Fruit fly (Drosophila melanogaster) whole organism, larva: ENCODE data around the gene Polr2F.

Source experiments
- noc ChIP-seq: fragments of 200-800 bp; sonication (Bioruptor generic); optimal IDR thresholded peaks from 3 replicates; lab custom pipeline; 2019; ENCODE audit warnings: missing biosample characterization, mild to moderate bottlenecking, missing genetic modification characterization, moderate library complexity

Polr2F gene

DNA sequence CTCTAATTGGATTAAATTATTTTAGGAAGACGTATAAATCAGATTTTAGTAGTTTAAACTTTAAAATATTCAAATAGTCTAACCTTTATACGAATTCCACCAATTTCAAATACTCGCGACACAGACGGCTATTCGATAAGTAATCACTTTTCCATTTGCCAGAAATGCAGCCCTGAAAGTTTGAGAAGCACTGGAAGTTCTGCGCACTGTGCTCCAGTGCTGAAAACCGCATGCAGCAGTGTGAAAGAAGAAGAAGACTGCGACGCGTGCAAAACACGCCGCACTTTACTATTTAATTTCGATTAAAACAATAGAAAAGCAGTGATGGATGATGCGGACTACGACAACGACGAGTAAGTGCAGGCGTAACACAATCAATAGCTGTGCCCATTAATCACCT is at the start of gene Polr2F:
Gene Polr2F (plus strand): TSS at position 233 of the 400 bp plus-strand sequence.
- TF ChIP-seq noc (tag; lab: Kevin White, UChicago) = peak; percentile 51

DNA sequence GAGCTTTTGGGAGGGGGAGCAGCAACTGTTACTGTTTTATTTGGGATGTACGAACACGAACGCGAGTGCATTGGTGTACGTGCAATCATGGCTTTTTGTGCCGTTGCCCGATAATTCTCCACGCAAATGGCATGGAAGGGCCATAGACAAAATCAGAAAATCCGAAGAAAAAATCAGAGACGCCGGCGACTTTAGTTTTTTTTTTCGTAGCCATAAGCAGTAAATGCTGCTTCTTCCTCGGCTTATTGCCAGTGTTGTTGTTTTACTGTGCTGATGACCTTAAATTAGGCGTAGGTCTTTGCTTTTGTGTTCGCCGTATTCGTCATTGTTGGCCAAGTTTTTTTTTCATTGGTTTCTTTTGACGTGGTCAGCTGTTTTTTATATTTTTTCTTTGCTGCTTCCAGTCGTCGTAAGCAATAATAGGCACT is 49.4 kb upstream of the Polr2F start:
- TF ChIP-seq noc (tag; lab: Kevin White, UChicago) = no peak

- TF ChIP-seq noc (tag; lab: Kevin White, UChicago) = peak; percentile 4
These were observed 47.7 kb upstream of the Polr2F start for dm6 chr3R:5323741-5324538.

DNA sequence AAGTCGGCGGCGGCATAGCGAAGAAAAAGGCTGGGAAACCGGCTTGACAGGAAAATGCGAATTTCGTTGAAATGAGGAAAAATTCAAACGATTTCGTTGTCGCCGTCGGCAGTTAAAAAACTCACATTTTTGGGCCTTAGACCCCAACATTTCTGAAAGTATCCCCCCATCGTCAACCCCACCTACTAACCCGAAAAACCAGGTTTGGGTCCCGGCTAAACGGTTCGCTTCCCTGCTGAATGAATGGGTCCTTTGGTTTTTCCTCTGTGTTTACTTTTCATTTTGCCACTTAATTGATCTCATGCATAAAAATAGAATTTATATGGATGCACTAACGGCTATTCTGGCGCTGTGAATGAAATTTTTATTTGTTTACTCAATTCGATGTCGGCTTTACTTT is 45.4 kb upstream of the Polr2F start:
- TF ChIP-seq noc (tag; lab: Kevin White, UChicago) = no peak

DNA sequence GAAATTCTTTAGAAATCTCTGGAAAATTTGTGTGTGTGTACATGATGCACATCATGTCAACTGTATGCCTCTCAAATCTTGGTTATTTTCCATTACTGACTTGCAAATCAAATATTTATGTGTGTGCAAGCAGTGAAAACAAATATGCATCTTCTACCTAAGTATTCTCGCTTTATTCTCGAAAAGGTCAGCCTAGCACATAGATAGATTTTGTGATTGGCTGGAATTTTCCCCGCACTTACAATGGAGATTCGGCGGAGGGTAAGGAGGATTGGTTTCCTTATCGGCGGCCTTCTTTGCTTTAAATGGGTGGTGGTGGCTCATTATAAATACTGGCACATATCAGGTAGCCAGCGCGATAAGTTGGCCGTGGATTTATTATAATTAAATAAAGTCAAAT is 43.7 kb upstream of the Polr2F start:
- no peak for TF ChIP-seq noc (tag; lab: Kevin White, UChicago)

dm6 chr3R:5330338-5330737 is 41.3 kb upstream of the Polr2F start:
- TF ChIP-seq noc (tag; lab: Kevin White, UChicago) = no peak

DNA sequence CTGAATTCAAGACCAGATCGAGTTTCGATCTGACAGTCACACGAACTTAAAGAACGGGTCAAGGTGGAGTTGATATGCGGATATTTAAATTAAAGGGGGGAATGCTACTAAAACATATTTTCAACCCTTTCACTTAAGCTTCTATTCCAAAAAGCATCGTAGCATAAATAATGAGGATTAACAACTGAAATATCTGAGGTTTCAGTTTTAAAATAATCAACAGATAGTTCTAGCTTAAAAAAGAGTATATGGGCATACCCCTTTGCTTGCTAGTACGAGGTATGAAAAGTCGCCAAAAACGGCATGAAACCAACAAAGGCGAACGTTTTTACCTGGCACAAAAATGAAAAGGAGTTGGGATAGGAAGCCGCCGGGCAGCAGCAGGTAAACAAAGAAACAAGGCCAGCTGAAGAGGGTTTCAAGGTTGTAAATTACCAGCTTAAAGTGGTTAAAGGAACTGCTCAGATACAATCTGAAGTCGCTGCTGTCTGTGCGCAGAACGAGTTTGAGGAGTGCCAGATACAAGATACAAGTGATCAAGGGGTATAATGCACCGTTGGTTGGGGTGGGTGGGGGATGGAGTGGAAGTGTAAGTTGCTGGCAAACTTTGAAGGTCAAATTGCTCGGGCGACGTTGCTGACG is 39.7 kb upstream of the Polr2F start:
- TF ChIP-seq noc (tag; lab: Kevin White, UChicago) = no peak

DNA sequence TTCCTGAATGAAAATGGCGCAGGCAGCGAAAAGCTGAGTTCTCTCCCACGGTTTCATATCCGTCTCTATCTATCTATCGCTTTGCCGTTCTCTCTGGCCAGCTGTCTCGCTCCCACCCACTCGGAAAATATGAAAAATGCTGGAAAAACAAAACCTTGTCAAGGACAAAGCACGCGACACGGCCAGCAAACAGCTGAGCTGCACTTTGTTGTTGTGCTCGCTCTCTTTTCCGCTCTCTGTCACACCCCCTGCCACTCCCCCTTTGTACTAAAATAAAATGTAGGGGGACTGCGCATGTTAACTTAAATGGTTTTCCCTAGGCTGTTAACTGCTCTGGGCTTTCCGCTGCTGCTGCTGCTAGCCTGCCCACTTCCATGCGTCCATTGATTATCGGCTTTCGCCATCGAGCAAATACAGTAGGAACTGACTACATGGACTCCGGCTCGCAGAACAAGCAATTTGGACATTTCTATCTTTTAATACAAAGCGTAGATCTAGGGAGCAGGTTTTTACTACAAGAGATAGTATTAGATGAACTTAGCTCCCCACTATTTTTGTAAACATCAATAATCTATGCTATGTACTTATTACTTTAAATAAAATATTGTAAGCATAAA is 24.8 kb upstream of the Polr2F start:
- TF ChIP-seq noc (tag; lab: Kevin White, UChicago) = no peak

dm6 chr3R:5350393-5350972 is 21.1 kb upstream of the Polr2F start, which contains the start of gene mtd:
TSS of gene mtd (minus strand) at chr3R:5350443.
- TF ChIP-seq noc (tag; lab: Kevin White, UChicago) = no peak

dm6 chr3R:5354373-5355134 is 17.0 kb upstream of the Polr2F start, which contains the start of the genes CG11999 and CG1161:
TSS of gene CG11999 (minus strand) at chr3R:5354747.
TSS of gene CG1161 (plus strand) at chr3R:5355092.
- peak; percentile 4 for TF ChIP-seq noc (tag; lab: Kevin White, UChicago)

- no peak for TF ChIP-seq noc (tag; lab: Kevin White, UChicago)
These were observed 16.5 kb upstream of the Polr2F start for dm6 chr3R:5355135-5355493.

- no peak for TF ChIP-seq noc (tag; lab: Kevin White, UChicago)
These were observed 13.6 kb upstream of the Polr2F start, which contains the start of gene Prosbeta7 for dm6 chr3R:5357935-5358414. TSS of gene Prosbeta7 (minus strand) at chr3R:5358364.

DNA sequence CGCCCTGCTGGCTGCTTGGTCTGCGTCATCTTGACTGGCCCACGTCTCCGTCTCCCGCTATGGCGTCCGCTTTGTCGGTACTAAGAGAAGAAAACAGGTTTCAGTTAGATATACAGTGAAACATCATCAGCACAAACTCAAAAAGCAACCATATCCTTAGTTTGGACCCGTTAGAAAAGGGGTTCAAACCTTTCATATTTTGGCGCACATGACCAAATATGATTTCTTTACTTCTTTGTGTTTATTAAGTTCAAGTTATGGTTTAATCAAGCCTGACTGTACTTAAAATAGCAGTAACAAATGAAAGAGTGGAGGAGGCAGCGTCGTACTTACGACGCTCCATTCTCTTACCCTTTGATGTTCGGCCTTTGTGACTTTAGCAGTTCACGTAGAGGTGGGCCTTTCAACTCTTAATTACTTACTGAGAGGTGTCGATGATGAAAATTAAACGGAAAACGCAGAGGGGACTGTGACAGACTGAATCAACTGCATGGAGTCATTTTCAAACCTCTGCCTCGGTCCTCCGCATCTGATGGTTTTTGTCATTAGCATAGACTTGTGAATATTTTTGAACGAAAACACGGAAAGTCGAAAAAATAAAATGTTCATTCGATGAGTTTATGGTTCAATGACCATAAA is 9.8 kb upstream of the Polr2F start:
- peak; percentile 87 for TF ChIP-seq noc (tag; lab: Kevin White, UChicago)

DNA sequence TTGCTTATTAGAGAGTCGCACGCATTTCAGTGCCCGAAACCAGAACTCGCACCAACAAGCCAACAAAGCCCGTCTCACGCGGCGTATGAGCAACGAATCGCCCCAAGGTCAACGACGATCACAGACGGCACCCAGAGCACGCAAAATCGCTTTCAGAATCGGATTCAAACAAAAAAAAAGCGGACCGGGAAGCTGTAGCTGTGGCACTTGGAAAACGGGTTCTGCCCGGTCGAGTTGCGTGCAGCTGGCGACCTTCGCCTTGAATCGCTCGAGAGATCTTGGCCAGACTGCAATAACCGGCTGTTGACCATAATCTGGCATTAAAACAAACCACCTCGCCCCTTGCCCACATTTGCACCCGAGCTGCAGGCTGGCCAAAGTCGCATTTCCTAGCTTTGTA is 8.2 kb upstream of the Polr2F start:
- no peak for TF ChIP-seq noc (tag; lab: Kevin White, UChicago)
